Worm (Caenorhabditis elegans) whole organism, young adult: ENCODE data around the gene Y111B2A.1.

Source experiments
- B0261.1 ChIP-seq: sonication (generic microtip); optimal IDR thresholded peaks from 2 replicates; lab custom pipeline; 2016; ENCODE audit warnings: mild to moderate bottlenecking, missing genetic modification characterization, moderate library complexity, missing compliant biosample characterization
- B0336.3 ChIP-seq: fragments of 200-800 bp; sonication (Bioruptor generic); IDR thresholded peaks from 2 replicates; pipeline ENCODE4 v1.3.6; 2022; ENCODE audit warnings: missing genetic modification characterization, missing compliant biosample characterization
- C17E4.6 ChIP-seq: fragments of 200-800 bp; sonication (Bioruptor generic); IDR thresholded peaks from 2 replicates; pipeline ENCODE4 v1.3.6; 2022; ENCODE audit warnings: missing genetic modification reagents, missing genetic modification characterization, missing compliant biosample characterization
- D2030.7 ChIP-seq: fragments of 200-800 bp; sonication (Bioruptor generic); IDR thresholded peaks from 2 replicates; pipeline ENCODE4 v1.3.6; 2022; ENCODE audit warnings: missing genetic modification reagents, missing genetic modification characterization, missing compliant biosample characterization
- F22D6.2 ChIP-seq: sonication (generic microtip); optimal IDR thresholded peaks from 2 replicates; lab custom pipeline; 2016; ENCODE audit warnings: mild to moderate bottlenecking, missing genetic modification characterization, missing compliant biosample characterization
- F23B12.7 ChIP-seq: sonication (generic microtip); optimal IDR thresholded peaks from 2 replicates; lab custom pipeline; 2017; ENCODE audit warnings: missing genetic modification characterization, mild to moderate bottlenecking, missing compliant biosample characterization, antibody characterized with exemption, moderate library complexity; ENCODE audit not compliant: insufficient read depth
- F33H1.4 ChIP-seq: fragments of 200-800 bp; sonication (Bioruptor generic); IDR thresholded peaks from 2 replicates; pipeline ENCODE4 v1.3.6; 2022; ENCODE audit warnings: missing genetic modification reagents, missing genetic modification characterization, missing compliant biosample characterization
- F49E8.2 ChIP-seq: sonication (generic microtip); optimal IDR thresholded peaks from 3 replicates; lab custom pipeline; 2017; ENCODE audit warnings: missing genetic modification characterization, mild to moderate bottlenecking, missing compliant biosample characterization, antibody characterized with exemption, moderate library complexity; ENCODE audit not compliant: insufficient read depth
- Y53G8AR.9 ChIP-seq: fragments of 200-800 bp; sonication (Bioruptor generic); conservative IDR thresholded peaks from 2 replicates; pipeline ENCODE4 v1.3.6; 2022; ENCODE audit warnings: missing genetic modification reagents, missing genetic modification characterization, missing compliant biosample characterization
- Y79H2A.3 ChIP-seq: fragments of 200-800 bp; sonication (Bioruptor generic); conservative IDR thresholded peaks from 2 replicates; pipeline ENCODE4 v1.3.6; 2022; ENCODE audit warnings: missing genetic modification reagents, missing genetic modification characterization, missing compliant biosample characterization
- ama-1 ChIP-seq, 3 experiments: fragments of 150-350 bp in 1 of 3; sonication (generic microtip) in 2 of 3; optimal IDR thresholded peaks; 2 replicates each; lab custom pipeline; 2014 to 2018; ENCODE audit warnings: missing biosample characterization in 2 of 3, missing genetic modification characterization in 2 of 3, missing genetic modification reagents in 2 of 3
- aptf-3 ChIP-seq: fragments of 200-800 bp; sonication (Bioruptor generic); IDR thresholded peaks from 2 replicates; pipeline ENCODE4 v1.3.6; 2022; ENCODE audit warnings: missing genetic modification characterization, missing compliant biosample characterization
- athp-1 ChIP-seq: sonication (generic microtip); optimal IDR thresholded peaks from 2 replicates; lab custom pipeline; 2017; ENCODE audit warnings: mild to moderate bottlenecking, missing genetic modification characterization, missing compliant biosample characterization
- attf-6 ChIP-seq: fragments of 200-800 bp; sonication (Bioruptor generic); IDR thresholded peaks from 2 replicates; pipeline ENCODE4 v1.3.6; 2022; ENCODE audit warnings: missing genetic modification reagents, missing genetic modification characterization, missing compliant biosample characterization
- bed-1 ChIP-seq: fragments of 200-800 bp; sonication (Bioruptor generic); IDR thresholded peaks from 2 replicates; pipeline ENCODE4 v1.3.6; 2022; ENCODE audit warnings: missing genetic modification reagents, missing genetic modification characterization, missing compliant biosample characterization
- cebp-1 ChIP-seq, 2 experiments: fragments of 200-800 bp in 1 of 2; sonication (Bioruptor generic) in 1 of 2; sonication (generic microtip) in 1 of 2; IDR thresholded peaks in 1 of 2; optimal IDR thresholded peaks in 1 of 2; 2 replicates each; pipeline versions ENCODE4 v1.3.6 to Lab custom; 2017 to 2022; ENCODE audit warnings: missing compliant biosample characterization in 2 of 2, missing genetic modification characterization in 2 of 2, mild to moderate bottlenecking in 1 of 2, missing genetic modification reagents in 1 of 2, moderate library complexity in 1 of 2
- ceh-27 ChIP-seq: fragments of 200-800 bp; sonication (Bioruptor generic); optimal IDR thresholded peaks from 2 replicates; lab custom pipeline; 2018; ENCODE audit warnings: mild to moderate bottlenecking, missing genetic modification characterization, moderate library complexity, missing compliant biosample characterization
- ceh-58 ChIP-seq: fragments of 200-800 bp; sonication (Bioruptor generic); IDR thresholded peaks from 2 replicates; pipeline ENCODE4 v1.3.6; 2022; ENCODE audit warnings: missing genetic modification characterization, missing compliant biosample characterization
- dpl-1 ChIP-seq: fragments of 150-350 bp; optimal IDR thresholded peaks from 2 replicates; lab custom pipeline; 2014; ENCODE audit warnings: missing biosample characterization, missing genetic modification reagents, missing genetic modification characterization
- egl-44 ChIP-seq: fragments of 200-800 bp; sonication (Bioruptor generic); IDR thresholded peaks from 2 replicates; pipeline ENCODE4 v1.3.6; 2022; ENCODE audit warnings: missing genetic modification reagents, missing genetic modification characterization, missing compliant biosample characterization
- egrh-3 ChIP-seq: fragments of 200-800 bp; sonication (Bioruptor generic); IDR thresholded peaks from 2 replicates; pipeline ENCODE4 v1.3.6; 2022; ENCODE audit warnings: missing genetic modification reagents, missing genetic modification characterization, missing compliant biosample characterization
- ekl-4 ChIP-seq: fragments of 200-800 bp; sonication (Bioruptor generic); IDR thresholded peaks from 2 replicates; pipeline ENCODE4 v1.3.6; 2022; ENCODE audit warnings: missing genetic modification reagents, missing genetic modification characterization, missing compliant biosample characterization
- hlh-26 ChIP-seq: fragments of 200-800 bp; sonication (Bioruptor generic); conservative IDR thresholded peaks from 2 replicates; pipeline ENCODE4 v1.3.6; 2022; ENCODE audit warnings: missing genetic modification reagents, missing genetic modification characterization, missing compliant biosample characterization
- hmg-1.2 ChIP-seq: fragments of 200-800 bp; sonication (Bioruptor generic); IDR thresholded peaks from 2 replicates; pipeline ENCODE4 v1.3.6; 2022; ENCODE audit warnings: missing genetic modification reagents, missing genetic modification characterization, missing compliant biosample characterization
- hmg-20 ChIP-seq: fragments of 200-800 bp; sonication (Bioruptor generic); IDR thresholded peaks from 2 replicates; pipeline ENCODE4 v1.3.6; 2022; ENCODE audit warnings: missing genetic modification reagents, missing genetic modification characterization, missing compliant biosample characterization
- hrde-1 ChIP-seq: sonication (generic microtip); optimal IDR thresholded peaks from 2 replicates; lab custom pipeline; 2016; ENCODE audit warnings: missing genetic modification characterization, mild to moderate bottlenecking, missing compliant biosample characterization, moderate library complexity, missing genotype, missing genetic modification reagents, borderline replicate concordance
- hsf-1 ChIP-seq: fragments of 200-800 bp; sonication (Bioruptor generic); IDR thresholded peaks from 2 replicates; pipeline ENCODE4 v1.3.6; 2022; ENCODE audit warnings: missing genetic modification reagents, missing genetic modification characterization, missing compliant biosample characterization
- lin-26 ChIP-seq: fragments of 200-800 bp; sonication (Bioruptor generic); IDR thresholded peaks from 2 replicates; pipeline ENCODE4 v1.3.6; 2022; ENCODE audit warnings: missing genetic modification reagents, missing genetic modification characterization, missing compliant biosample characterization
- lin-54 ChIP-seq: fragments of 200-800 bp; sonication (Bioruptor generic); optimal IDR thresholded peaks from 2 replicates; lab custom pipeline; 2018; ENCODE audit warnings: mild to moderate bottlenecking, missing genetic modification characterization, missing compliant biosample characterization
- lsl-1 ChIP-seq: fragments of 200-800 bp; sonication (Bioruptor generic); optimal IDR thresholded peaks from 2 replicates; lab custom pipeline; 2018; ENCODE audit warnings: mild to moderate bottlenecking, missing genetic modification characterization, moderate library complexity, missing compliant biosample characterization
- mcd-1 ChIP-seq: fragments of 200-800 bp; sonication (Bioruptor generic); IDR thresholded peaks from 2 replicates; pipeline ENCODE4 v1.3.6; 2022; ENCODE audit warnings: missing genetic modification reagents, missing genetic modification characterization, missing compliant biosample characterization
- mxl-1 ChIP-seq: sonication (generic microtip); optimal IDR thresholded peaks from 2 replicates; lab custom pipeline; 2016; ENCODE audit warnings: missing genetic modification characterization, missing compliant biosample characterization
- nfyb-1 ChIP-seq: fragments of 200-800 bp; sonication (Bioruptor generic); IDR thresholded peaks from 2 replicates; pipeline ENCODE4 v1.3.6; 2022; ENCODE audit warnings: missing genetic modification reagents, missing genetic modification characterization, missing compliant biosample characterization
- nhr-179 ChIP-seq: sonication (generic microtip); optimal IDR thresholded peaks from 2 replicates; lab custom pipeline; 2016; ENCODE audit warnings: mild to moderate bottlenecking, missing genetic modification characterization, missing compliant biosample characterization
- nhr-90 ChIP-seq: sonication (generic microtip); optimal IDR thresholded peaks from 2 replicates; lab custom pipeline; 2016; ENCODE audit warnings: missing genotype, mild to moderate bottlenecking, missing genetic modification characterization, missing compliant biosample characterization
- rcor-1 ChIP-seq: fragments of 200-800 bp; sonication (Bioruptor generic); IDR thresholded peaks from 2 replicates; pipeline ENCODE4 v1.3.6; 2022; ENCODE audit warnings: missing genetic modification reagents, missing genetic modification characterization, missing compliant biosample characterization
- rec-8 ChIP-seq, 2 experiments: sonication (generic microtip); optimal IDR thresholded peaks; 2 replicates each; lab custom pipeline; 2016; ENCODE audit warnings: mild to moderate bottlenecking in 2 of 2, missing genetic modification characterization in 2 of 2, missing genetic modification reagents in 2 of 2, missing genotype in 2 of 2, missing biosample characterization in 1 of 2, missing compliant biosample characterization in 1 of 2, moderate library complexity in 1 of 2
- rpc-1 ChIP-seq, 2 experiments: fragments of 150-350 bp in 1 of 2; sonication (generic microtip) in 1 of 2; optimal IDR thresholded peaks; 2 replicates each; lab custom pipeline; 2014 to 2018; ENCODE audit warnings: missing biosample characterization in 1 of 2, missing genetic modification characterization in 1 of 2, missing genetic modification reagents in 1 of 2, missing genotype in 1 of 2
- sdz-38 ChIP-seq: sonication (generic microtip); optimal IDR thresholded peaks from 2 replicates; lab custom pipeline; 2016; ENCODE audit warnings: missing genotype, missing genetic modification characterization, missing compliant biosample characterization
- snpc-1.3 ChIP-seq: sonication (generic microtip); optimal IDR thresholded peaks from 2 replicates; lab custom pipeline; 2017; ENCODE audit warnings: missing genetic modification characterization, mild to moderate bottlenecking, missing compliant biosample characterization, antibody characterized with exemption, moderate library complexity, missing genotype, missing genetic modification reagents; ENCODE audit not compliant: insufficient read depth
- snpc-3.4 ChIP-seq: sonication (generic microtip); optimal IDR thresholded peaks from 2 replicates; lab custom pipeline; 2017; ENCODE audit warnings: missing genetic modification characterization, mild to moderate bottlenecking, missing compliant biosample characterization, antibody characterized with exemption, moderate library complexity, missing genotype, missing genetic modification reagents
- tbp1 ChIP-seq: fragments of 200-800 bp; sonication (Bioruptor generic); optimal IDR thresholded peaks from 2 replicates; lab custom pipeline; 2018; ENCODE audit warnings: mild to moderate bottlenecking, missing genetic modification characterization, missing compliant biosample characterization
- ztf-3 ChIP-seq: fragments of 200-800 bp; sonication (Bioruptor generic); optimal IDR thresholded peaks from 2 replicates; lab custom pipeline; 2018; ENCODE audit warnings: mild to moderate bottlenecking, missing genetic modification characterization, missing compliant biosample characterization

Y111B2A.1 gene

ce11 chrIII:12499245-12499644 is 3.8 kb upstream of the Y111B2A.1 start, which contains the start of gene sql-1 (continued):
- TF ChIP-seq F22D6.2 (tag; lab: Kevin White, UChicago) = no peak
- no peak for TF ChIP-seq ztf-3
- TF ChIP-seq cebp-1 (GFP tag; IDR thresholded peaks at IDR 0.05; lab: Robert Waterston, UW) = no peak
- TF ChIP-seq cebp-1 (tag; optimal IDR thresholded peaks at IDR 0.05; lab: Kevin White, UChicago) = peak; percentile 66
- TF ChIP-seq hlh-26 (GFP tag; lab: Robert Waterston, UW) = no peak
- TF ChIP-seq hsf-1 = no peak
- no peak for TF ChIP-seq sdz-38 (tag; lab: Kevin White, UChicago)
- no peak for TF ChIP-seq mcd-1 (GFP tag; lab: Robert Waterston, UW)
- TF ChIP-seq hmg-20 (GFP tag; lab: Robert Waterston, UW) = no peak
- TF ChIP-seq nhr-179 (tag; lab: Kevin White, UChicago) = no peak

DNA sequence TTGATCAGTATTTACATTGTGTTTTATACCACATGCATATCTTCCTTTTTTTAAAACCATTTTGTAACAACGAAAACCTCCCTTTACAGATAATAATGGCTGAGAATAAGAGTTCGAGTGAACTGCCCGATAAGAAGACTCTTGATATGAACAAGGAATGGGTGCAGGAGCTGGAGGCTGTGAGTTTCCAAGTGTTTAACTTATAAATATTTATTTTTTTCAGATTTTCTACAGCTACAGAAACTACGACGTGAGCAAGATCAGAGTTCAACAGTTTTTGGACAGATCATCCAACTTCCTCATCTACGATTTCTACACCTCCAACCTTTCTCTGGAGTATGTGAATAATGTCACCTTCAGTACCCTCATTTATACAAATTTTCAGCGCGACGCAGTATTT is 1.0 kb upstream of the Y111B2A.1 start, which contains the start of gene herd-1:
TSS of gene herd-1 (plus strand) at position 90 of the 400 bp plus-strand sequence.
- TF ChIP-seq ceh-27 (GFP tag; lab: Kevin White, UChicago) (peak; percentile 7), lsl-1 (GFP tag; lab: Kevin White, UChicago) (peak; percentile 44), lin-54 (GFP tag; lab: Kevin White, UChicago) (peak; percentile 62), snpc-3.4 (tag; lab: Kevin White, UChicago) (peak; percentile 44), Y79H2A.3 (GFP tag; lab: Robert Waterston, UW) (0 out of 2 replicates have a peak, but pooled peaks have one; percentile 33), ekl-4 (GFP tag; lab: Robert Waterston, UW) (peak; percentile 65; the same call in 1 of the 2 replicates), hmg-1.2 (peak; percentile 21; the same call in 1 of the 2 replicates), rpc-1 (optimal IDR thresholded peaks at IDR 0.05; lab: Kevin White, UChicago) (no peak), rpc-1 (tag; optimal IDR thresholded peaks at IDR 0.05; lab: Kevin White, UChicago) (no peak), F33H1.4 (GFP tag; lab: Robert Waterston, UW) (no peak; the same call in 1 of the 2 replicates), cebp-1 (GFP tag; IDR thresholded peaks at IDR 0.05; lab: Robert Waterston, UW) (no peak), cebp-1 (tag; optimal IDR thresholded peaks at IDR 0.05; lab: Kevin White, UChicago) (peak; percentile 56), aptf-3 (GFP tag; lab: Robert Waterston, UW) (0 out of 2 replicates have a peak, but pooled peaks have one; percentile 37), F49E8.2 (tag; lab: Kevin White, UChicago) (peak; percentile 69), Y53G8AR.9 (GFP tag; lab: Robert Waterston, UW) (0 out of 2 replicates have a peak, but pooled peaks have one; percentile 49), B0261.1 (tag; lab: Kevin White, UChicago) (no peak), attf-6 (GFP tag; lab: Robert Waterston, UW) (peak; percentile 69), rcor-1 (peak; percentile 53), egrh-3 (GFP tag; lab: Robert Waterston, UW) (peak; percentile 30; the same call in 1 of the 2 replicates), egl-44 (GFP tag; lab: Robert Waterston, UW) (0 out of 2 replicates have a peak, but pooled peaks have one; percentile 48), C17E4.6 (GFP tag; lab: Robert Waterston, UW) (peak; percentile 49; the same call in 1 of the 2 replicates), dpl-1 (no peak), ceh-58 (GFP tag; lab: Robert Waterston, UW) (0 out of 2 replicates have a peak, but pooled peaks have one; percentile 40), hsf-1 (peak; percentile 69), tbp1 (GFP tag; lab: Kevin White, UChicago) (peak; percentile 34), athp-1 (tag; lab: Kevin White, UChicago) (peak; percentile 73), rec-8 (tag; optimal IDR thresholded peaks at IDR 0.05; lab: Kevin White, UChicago) (peak in 1 of 2 experiments; percentile 8), lin-26 (GFP tag; lab: Robert Waterston, UW) (peak; percentile 50; the same call in 1 of the 2 replicates), bed-1 (no peak), F23B12.7 (tag; lab: Kevin White, UChicago) (no peak), hrde-1 (tag; lab: Kevin White, UChicago) (peak; percentile 2), ama-1 (optimal IDR thresholded peaks at IDR 0.05; lab: Kevin White, UChicago) (no peak), ama-1 (GFP tag; optimal IDR thresholded peaks at IDR 0.05; lab: Kevin White, UChicago) (peak; percentile 28 to 45), mxl-1 (peak; percentile 65), snpc-1.3 (tag; lab: Kevin White, UChicago) (peak; percentile 1), nhr-90 (no peak), nfyb-1 (0 out of 2 replicates have a peak, but pooled peaks have one; percentile 44), B0336.3 (GFP tag; lab: Robert Waterston, UW) (peak; percentile 66), D2030.7 (GFP tag; lab: Robert Waterston, UW) (peak; percentile 30; the same call in 1 of the 2 replicates)
